1 fruit fly cellular context compared by ENCODE assay signal in the genomic region with DNA sequence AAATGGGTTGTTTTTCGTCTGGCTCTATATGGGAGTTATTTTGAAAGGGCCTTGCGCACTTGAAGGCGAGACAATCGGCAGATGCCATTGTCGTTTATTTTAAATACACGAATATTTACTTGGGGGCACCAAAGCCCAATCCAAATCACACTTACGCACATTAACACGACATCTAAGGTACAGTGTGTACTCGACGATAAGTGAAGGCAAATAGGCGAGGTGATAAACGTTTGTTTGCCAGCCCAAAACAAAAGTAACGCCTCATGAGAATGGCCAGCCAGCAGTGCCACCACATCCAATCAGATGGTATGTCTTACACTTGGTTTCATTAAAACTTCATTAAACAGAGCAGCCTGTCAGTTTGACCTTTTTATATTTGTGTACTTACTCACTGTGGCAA.
TF ChIP-seq lines count a peak whose summit lies in the region.

No protein-coding gene starts in this region.

TF ChIP-seq in whole organism, embryonic, 481 proteins besides CTCF, POLR2A, EP300 and RAD21 (continued from another document):
- TF ChIP-seq trem (tag; optimal IDR thresholded peaks at IDR 0.05; lab: Kevin White, UChicago) (peak; percentile 17), gce (GFP tag; IDR thresholded peaks at IDR 0.05; lab: Robert Waterston, UW) (0 out of 3 replicates have a peak, but pooled peaks have one; percentile 48), Dll (GFP tag; IDR thresholded peaks at IDR 0.05; lab: Robert Waterston, UW; ENCODE audit: partially characterized antibody) (no peak), Ptx1 (GFP tag; IDR thresholded peaks at IDR 0.05; lab: Robert Waterston, UW) (no peak), psq (GFP tag; optimal IDR thresholded peaks at IDR 0.05; lab: Kevin White, UChicago) (no peak), CG18764 (GFP tag; optimal IDR thresholded peaks at IDR 0.05; lab: Kevin White, UChicago) (no peak), CG32767 (GFP tag; IDR thresholded peaks at IDR 0.05; lab: Robert Waterston, UW) (peak; percentile 64), CG9817 (tag; optimal IDR thresholded peaks at IDR 0.05; lab: Kevin White, UChicago) (no peak), seq (GFP tag; IDR thresholded peaks at IDR 0.05; lab: Robert Waterston, UW) (0 out of 2 replicates have a peak, but pooled peaks have one; percentile 36), CG7928 (GFP tag; optimal IDR thresholded peaks at IDR 0.05; lab: Kevin White, UChicago) (no peak), CG17385 (GFP tag; optimal IDR thresholded peaks at IDR 0.05; lab: Kevin White, UChicago) (peak; percentile 14), pum (GFP tag; optimal IDR thresholded peaks at IDR 0.05; lab: Kevin White, UChicago) (peak; percentile 6), prd (optimal IDR thresholded peaks at IDR 0.05; lab: Kevin White, UChicago) (no peak), prd (GFP tag; IDR thresholded peaks at IDR 0.05; lab: Robert Waterston, UW) (0 out of 3 replicates have a peak, but pooled peaks have one; percentile 31), CG15514 (GFP tag; optimal IDR thresholded peaks at IDR 0.05; lab: Kevin White, UChicago) (no peak), pho (GFP tag; optimal IDR thresholded peaks at IDR 0.05; lab: Kevin White, UChicago) (no peak), ara (GFP tag; IDR thresholded peaks at IDR 0.05; lab: Robert Waterston, UW) (peak; percentile 74), fd96Cb (tag; optimal IDR thresholded peaks at IDR 0.05; lab: Kevin White, UChicago) (peak; percentile 11), Atf3 (GFP tag; optimal IDR thresholded peaks at IDR 0.05; lab: Kevin White, UChicago) (peak; percentile 6), nau (GFP tag; optimal IDR thresholded peaks at IDR 0.05; lab: Kevin White, UChicago) (peak; percentile 25), mirr (GFP tag; optimal IDR thresholded peaks at IDR 0.05; lab: Kevin White, UChicago) (peak; percentile 90), gcm2 (GFP tag; optimal IDR thresholded peaks at IDR 0.05; lab: Kevin White, UChicago) (no peak), CG8388 (GFP tag; optimal IDR thresholded peaks at IDR 0.05; lab: Kevin White, UChicago) (peak; percentile 5), ERR (GFP tag; optimal IDR thresholded peaks at IDR 0.05; lab: Kevin White, UChicago) (no peak), CG31388 (GFP tag; optimal IDR thresholded peaks at IDR 0.05; lab: Kevin White, UChicago) (no peak), Nf-YA (GFP tag; IDR thresholded peaks at IDR 0.05; lab: Robert Waterston, UW) (0 out of 2 replicates have a peak, but pooled peaks have one; percentile 12), Bteb2 (GFP tag; optimal IDR thresholded peaks at IDR 0.05; lab: Kevin White, UChicago) (no peak), CG3995 (GFP tag; optimal IDR thresholded peaks at IDR 0.05; lab: Kevin White, UChicago) (no peak), gem (tag; optimal IDR thresholded peaks at IDR 0.05; lab: Kevin White, UChicago) (peak; percentile 57), kni (GFP tag; optimal IDR thresholded peaks at IDR 0.05; lab: Kevin White, UChicago) (peak; percentile 85), CoRest (tag; optimal IDR thresholded peaks at IDR 0.05; lab: Kevin White, UChicago) (peak; percentile 32), CG2889 (GFP tag; IDR thresholded peaks at IDR 0.05; lab: Robert Waterston, UW) (no peak), dysf (GFP tag; IDR thresholded peaks at IDR 0.05; lab: Robert Waterston, UW) (no peak), Ada2b (GFP tag; IDR thresholded peaks at IDR 0.05; lab: Robert Waterston, UW) (no peak), Elba2 (GFP tag; optimal IDR thresholded peaks at IDR 0.05; lab: Kevin White, UChicago) (no peak), zen (tag; optimal IDR thresholded peaks at IDR 0.05; lab: Kevin White, UChicago) (peak; percentile 48), Hr78 (GFP tag; optimal IDR thresholded peaks at IDR 0.05; lab: Kevin White, UChicago) (peak in 1 of 2 experiments; percentile 42), Hey (tag; optimal IDR thresholded peaks at IDR 0.05; lab: Kevin White, UChicago) (no peak), CG8478 (optimal IDR thresholded peaks at IDR 0.05; lab: Kevin White, UChicago) (no peak), CG3065 (GFP tag; optimal IDR thresholded peaks at IDR 0.05; lab: Kevin White, UChicago) (peak; percentile 10), CG2875 (GFP tag; optimal IDR thresholded peaks at IDR 0.05; lab: Kevin White, UChicago) (peak; percentile 73), CG12236 (GFP tag; optimal IDR thresholded peaks at IDR 0.05; lab: Kevin White, UChicago) (peak; percentile 37), sc (optimal IDR thresholded peaks at IDR 0.05; lab: Kevin White, UChicago) (no peak), sc (GFP tag; optimal IDR thresholded peaks at IDR 0.05; lab: Kevin White, UChicago) (peak; percentile 60), CG10366 (GFP tag; IDR thresholded peaks at IDR 0.05; lab: Robert Waterston, UW) (0 out of 2 replicates have a peak, but pooled peaks have one; percentile 11), Ets65A (GFP tag; lab: Kevin White, UChicago) (no peak), stwl (tag; optimal IDR thresholded peaks at IDR 0.05; lab: Kevin White, UChicago) (no peak), Usf (GFP tag; optimal IDR thresholded peaks at IDR 0.05; lab: Kevin White, UChicago) (peak; percentile 9), CG8944 (GFP tag; optimal IDR thresholded peaks at IDR 0.05; lab: Kevin White, UChicago) (peak; percentile 24), CG13123 (GFP tag; optimal IDR thresholded peaks at IDR 0.05; lab: Kevin White, UChicago) (peak; percentile 28), dmrt99B (tag; optimal IDR thresholded peaks at IDR 0.05; lab: Kevin White, UChicago) (peak; percentile 44), tna (GFP tag; IDR thresholded peaks at IDR 0.05; lab: Robert Waterston, UW; ENCODE audit: partially characterized antibody) (no peak), Antp (GFP tag; optimal IDR thresholded peaks at IDR 0.05; lab: Kevin White, UChicago) (peak; percentile 11), Optix (GFP tag; IDR thresholded peaks at IDR 0.05; lab: Robert Waterston, UW) (peak; percentile 38; the same call in 1 of the 3 replicates), ttk (GFP tag; IDR thresholded peaks at IDR 0.05; lab: Robert Waterston, UW) (no peak), cad (GFP tag; optimal IDR thresholded peaks at IDR 0.05; lab: Kevin White, UChicago) (no peak)
